Fruit fly (Drosophila melanogaster): ENCODE data around the gene Ndc1.

Ndc1 gene

dm6 chr3R:23915042-23915428 is 9.2 kb upstream of the Ndc1 start (continued):
- peak; percentile 46; the same call in 1 of the 2 replicates for TF ChIP-seq al (GFP tag; IDR thresholded peaks at IDR 0.05)
- TF ChIP-seq MTF-1 (GFP tag; optimal IDR thresholded peaks at IDR 0.05; ENCODE audit: borderline replicate concordance): no peak
- TF ChIP-seq Mrtf (GFP tag; IDR thresholded peaks at IDR 0.05): no peak
- peak; percentile 54 for TF ChIP-seq Ptx1 (GFP tag; IDR thresholded peaks at IDR 0.05)
- TF ChIP-seq CG17612 (GFP tag; IDR thresholded peaks at IDR 0.05): no peak
- TF ChIP-seq lmd (GFP tag; IDR thresholded peaks at IDR 0.05): peak; percentile 54
- TF ChIP-seq CG14710 (tag; optimal IDR thresholded peaks at IDR 0.05): no peak
- TF ChIP-seq CG8924 (tag; optimal IDR thresholded peaks at IDR 0.05): peak; percentile 8
- TF ChIP-seq Dip3 (GFP tag; optimal IDR thresholded peaks at IDR 0.05): peak; percentile 18

DNA sequence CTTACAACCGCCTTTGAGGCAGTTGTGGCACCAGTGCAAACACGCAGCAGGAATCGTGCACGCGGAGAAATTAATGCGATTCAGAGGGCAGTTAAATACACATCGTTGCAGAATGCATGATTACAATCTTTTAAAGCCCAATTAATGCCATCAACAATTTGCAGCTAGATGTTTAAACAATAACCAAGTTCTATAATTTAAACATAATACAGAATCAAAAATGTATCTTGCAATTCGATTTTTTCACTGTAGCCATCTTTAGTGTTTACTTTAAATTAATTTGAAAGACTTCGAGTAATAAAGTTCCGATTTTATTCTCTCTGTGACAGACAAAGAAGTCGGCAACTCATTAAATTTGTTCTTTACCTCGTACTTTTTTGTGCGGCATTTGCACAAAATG is 8.2 kb upstream of the Ndc1 start:
- peak; percentile 1 for TF ChIP-seq ind (GFP tag; optimal IDR thresholded peaks at IDR 0.05)
- TF ChIP-seq sens (GFP tag): peak; percentile 54
- peak; percentile 62 for TF ChIP-seq nom (GFP tag; optimal IDR thresholded peaks at IDR 0.05)
- TF ChIP-seq CG2116 (GFP tag; optimal IDR thresholded peaks at IDR 0.05): no peak
- peak; percentile 25 for TF ChIP-seq gem (tag; optimal IDR thresholded peaks at IDR 0.05)
- TF ChIP-seq CG6254 (GFP tag; optimal IDR thresholded peaks at IDR 0.05): peak; percentile 2
- peak; percentile 27 to 74 for TF ChIP-seq bsh (GFP tag; optimal IDR thresholded peaks at IDR 0.05)
- TF ChIP-seq Xrp1 (GFP tag; IDR thresholded peaks at IDR 0.05): 0 out of 2 replicates have a peak, but pooled peaks have one; percentile 13
- TF ChIP-seq Ets65A (GFP tag): peak; percentile 53
- no peak for TF ChIP-seq luna (GFP tag; optimal IDR thresholded peaks at IDR 0.05)
- TF ChIP-seq CG10959 (GFP tag; IDR thresholded peaks at IDR 0.05): no peak
- TF ChIP-seq CG1603 (tag; optimal IDR thresholded peaks at IDR 0.05): peak; percentile 1
- TF ChIP-seq Pdp1 (GFP tag; optimal IDR thresholded peaks at IDR 0.05): no peak
- TF ChIP-seq CG2678 (tag; optimal IDR thresholded peaks at IDR 0.05): peak; percentile 5
- peak; percentile 0 for TF ChIP-seq CG7839 (tag; optimal IDR thresholded peaks at IDR 0.05)
- peak in 1 of 2 experiments; percentile 3 for TF ChIP-seq Hr51 (GFP tag; optimal IDR thresholded peaks at IDR 0.05)
- TF ChIP-seq Ptx1 (GFP tag; IDR thresholded peaks at IDR 0.05): 0 out of 2 replicates have a peak, but pooled peaks have one; percentile 24
- TF ChIP-seq Sox102F (GFP tag; optimal IDR thresholded peaks at IDR 0.05): peak; percentile 40
- peak; percentile 33 for TF ChIP-seq lbe (GFP tag; optimal IDR thresholded peaks at IDR 0.05)
- no peak for TF ChIP-seq klu (GFP tag; IDR thresholded peaks at IDR 0.05)
- no peak for TF ChIP-seq CG1529 (GFP tag; optimal IDR thresholded peaks at IDR 0.05)
- TF ChIP-seq CG30403 (GFP tag; optimal IDR thresholded peaks at IDR 0.05): peak; percentile 7
- 0 out of 2 replicates have a peak, but pooled peaks have one; percentile 23 for TF ChIP-seq sisA (GFP tag; IDR thresholded peaks at IDR 0.05)
- TF ChIP-seq CG9797 (GFP tag; optimal IDR thresholded peaks at IDR 0.05): no peak
- no peak for TF ChIP-seq prd (optimal IDR thresholded peaks at IDR 0.05)
- 0 out of 3 replicates have a peak, but pooled peaks have one; percentile 37 for TF ChIP-seq prd (GFP tag; IDR thresholded peaks at IDR 0.05)
- TF ChIP-seq CG11504 (tag; optimal IDR thresholded peaks at IDR 0.05): peak; percentile 23
- peak; percentile 3 for TF ChIP-seq unpg (GFP tag; optimal IDR thresholded peaks at IDR 0.05)
- peak; percentile 20 for TF ChIP-seq Blimp-1 (GFP tag; optimal IDR thresholded peaks at IDR 0.05)
- TF ChIP-seq Drgx (GFP tag; IDR thresholded peaks at IDR 0.05): peak; percentile 57
- TF ChIP-seq CG2712 (tag; optimal IDR thresholded peaks at IDR 0.05): peak; percentile 7
- TF ChIP-seq CG10979 (tag; optimal IDR thresholded peaks at IDR 0.05): peak; percentile 21
- peak; percentile 5 for TF ChIP-seq CG18262 (tag; optimal IDR thresholded peaks at IDR 0.05)
- no peak for TF ChIP-seq Sox100B (GFP tag; optimal IDR thresholded peaks at IDR 0.05)
- TF ChIP-seq HLH3B (GFP tag; IDR thresholded peaks at IDR 0.05): 0 out of 2 replicates have a peak, but pooled peaks have one; percentile 5
- TF ChIP-seq nmo (GFP tag; optimal IDR thresholded peaks at IDR 0.05): peak; percentile 3
- TF ChIP-seq Med (GFP tag): peak; percentile 78
- TF ChIP-seq az2 (GFP tag; optimal IDR thresholded peaks at IDR 0.05): peak; percentile 1
- TF ChIP-seq CrebB (tag; optimal IDR thresholded peaks at IDR 0.05): no peak
